Worm (Caenorhabditis elegans): Measurements from ENCODE around the gene ZC155.2.

ZC155.2 gene

DNA sequence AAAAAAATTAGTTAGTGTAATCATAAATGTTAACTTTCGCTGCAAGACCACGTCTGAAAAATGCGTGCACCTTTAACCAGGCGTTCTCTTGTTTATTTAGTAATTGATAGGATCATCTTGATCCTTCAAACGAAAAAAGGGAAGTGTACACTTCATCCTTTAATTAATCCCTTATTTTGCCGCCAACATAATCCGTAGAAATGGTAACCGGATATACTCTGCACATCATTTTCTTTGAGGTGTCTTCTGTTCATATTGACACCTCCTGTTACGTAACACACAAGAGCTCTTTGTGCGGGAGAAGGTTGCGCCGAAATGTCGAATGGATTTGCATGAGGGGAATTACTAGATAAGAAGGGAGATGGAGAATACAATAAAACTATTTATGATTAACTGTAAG is 29.9 kb downstream of the ZC155.2 start:
- TF ChIP-seq ceh-16 (tag; optimal IDR thresholded peaks at IDR 0.05) (no peak), ztf-1 (GFP tag; conservative IDR thresholded peaks at IDR 0.05) (no peak), lin-39 (tag; optimal IDR thresholded peaks at IDR 0.05) (no peak), ceh-82 (tag; optimal IDR thresholded peaks at IDR 0.05) (no peak), mdl-1 (tag; optimal IDR thresholded peaks at IDR 0.05) (no peak), nhr-25 (tag; optimal IDR thresholded peaks at IDR 0.05) (no peak), dmd-4 (tag; optimal IDR thresholded peaks at IDR 0.05) (no peak), fos-1 (tag; optimal IDR thresholded peaks at IDR 0.05) (no peak), blmp-1 (tag; optimal IDR thresholded peaks at IDR 0.05; ENCODE audit: insufficient read depth) (no peak), nhr-129 (tag; optimal IDR thresholded peaks at IDR 0.05) (no peak), ama-1 (optimal IDR thresholded peaks at IDR 0.05) (no peak), nhr-237 (tag; optimal IDR thresholded peaks at IDR 0.05) (no peak), nhr-12 (tag; optimal IDR thresholded peaks at IDR 0.05) (no peak), lsy-2 (tag; optimal IDR thresholded peaks at IDR 0.05) (no peak)

DNA sequence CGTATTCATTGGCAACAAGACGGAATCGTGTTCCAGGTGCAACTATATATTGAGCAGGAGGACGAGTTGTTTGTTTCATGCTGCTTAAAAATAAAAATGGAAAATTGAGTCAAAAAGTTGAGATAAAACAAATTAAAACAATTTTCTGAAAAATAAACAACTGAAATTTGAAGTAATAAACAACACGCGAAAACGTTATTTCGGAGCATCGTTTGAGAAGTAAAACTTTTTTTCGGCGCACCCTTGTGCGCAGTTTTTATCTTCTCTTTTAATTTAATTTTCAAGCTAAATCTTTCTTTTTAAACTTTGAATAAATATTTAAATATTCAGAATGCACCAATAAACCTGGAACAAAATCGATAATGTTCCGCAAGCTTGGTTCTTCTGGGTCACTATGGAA is 35.3 kb downstream of the ZC155.2 start, which contains the start of the genes sumv-1 and gop-1:
TSS of gene sumv-1 (minus strand) at position 80 of the 400 bp plus-strand sequence.
TSS of gene gop-1 (plus strand) at position 331 of the 400 bp plus-strand sequence.
- no peak for TF ChIP-seq nhr-237 (tag; optimal IDR thresholded peaks at IDR 0.05)
- TF ChIP-seq nhr-21 (tag; optimal IDR thresholded peaks at IDR 0.05): no peak
- no peak for TF ChIP-seq ceh-16 (tag; optimal IDR thresholded peaks at IDR 0.05)

DNA sequence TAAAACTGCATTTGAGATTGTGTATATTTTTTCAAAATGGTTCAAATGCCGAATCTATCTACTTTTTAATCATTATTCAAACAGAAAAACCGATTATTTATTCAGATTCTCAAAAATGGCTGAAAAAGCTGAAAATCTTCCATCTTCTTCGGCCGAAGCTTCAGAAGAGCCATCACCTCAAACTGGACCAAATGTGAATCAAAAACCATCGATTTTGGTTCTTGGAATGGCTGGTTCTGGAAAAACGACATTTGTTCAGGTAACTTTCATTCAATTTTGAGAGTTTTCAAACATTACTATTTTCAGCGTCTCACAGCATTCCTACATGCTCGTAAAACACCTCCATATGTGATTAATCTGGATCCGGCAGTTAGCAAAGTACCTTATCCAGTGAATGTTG is 40.1 kb downstream of the ZC155.2 start, which contains the start of gene gop-2:
TSS of gene gop-2 (plus strand) at position 106 of the 400 bp plus-strand sequence.
- TF ChIP-seq elt-1 (tag; optimal IDR thresholded peaks at IDR 0.05) (no peak), zag-1 (tag; optimal IDR thresholded peaks at IDR 0.05) (no peak), ama-1 (optimal IDR thresholded peaks at IDR 0.05) (no peak), egl-27 (tag; optimal IDR thresholded peaks at IDR 0.05) (no peak), lsy-2 (tag; optimal IDR thresholded peaks at IDR 0.05) (no peak), nhr-23 (tag; optimal IDR thresholded peaks at IDR 0.05) (no peak), nhr-237 (tag; optimal IDR thresholded peaks at IDR 0.05) (no peak), lin-11 (tag; optimal IDR thresholded peaks at IDR 0.05) (no peak), nhr-129 (tag; optimal IDR thresholded peaks at IDR 0.05) (no peak), skn-1 (tag; optimal IDR thresholded peaks at IDR 0.05) (no peak)

DNA sequence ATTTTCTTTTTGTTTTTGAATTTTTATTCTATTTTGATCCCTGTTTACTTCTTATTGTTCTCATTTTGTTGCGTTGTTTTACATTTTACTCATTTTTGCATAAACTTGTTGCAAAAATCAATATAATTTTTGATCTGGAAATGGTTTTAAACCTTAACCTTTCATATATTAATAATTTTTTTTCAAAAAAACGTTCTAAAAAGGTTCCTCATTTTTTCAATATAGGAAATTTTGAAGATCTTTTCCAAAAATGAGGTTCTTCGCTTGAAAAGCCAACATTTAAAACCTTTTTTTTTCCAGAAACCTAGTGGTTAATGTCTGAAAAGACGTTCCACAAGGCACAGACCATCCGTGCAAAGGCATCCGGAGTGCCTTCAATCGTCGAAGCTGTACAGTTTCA is 41.6 kb downstream of the ZC155.2 start, which contains the start of gene gop-3:
TSS of gene gop-3 (plus strand) at position 301 of the 400 bp plus-strand sequence.
- TF ChIP-seq sma-3 (GFP tag; optimal IDR thresholded peaks at IDR 0.05) (no peak), peb-1 (tag; optimal IDR thresholded peaks at IDR 0.05) (no peak), F13H6.1 (tag; optimal IDR thresholded peaks at IDR 0.05) (no peak), ztf-4 (tag; optimal IDR thresholded peaks at IDR 0.05) (no peak), snpc-4 (tag; optimal IDR thresholded peaks at IDR 0.05) (no peak), mab-5 (tag; optimal IDR thresholded peaks at IDR 0.05) (no peak)

DNA sequence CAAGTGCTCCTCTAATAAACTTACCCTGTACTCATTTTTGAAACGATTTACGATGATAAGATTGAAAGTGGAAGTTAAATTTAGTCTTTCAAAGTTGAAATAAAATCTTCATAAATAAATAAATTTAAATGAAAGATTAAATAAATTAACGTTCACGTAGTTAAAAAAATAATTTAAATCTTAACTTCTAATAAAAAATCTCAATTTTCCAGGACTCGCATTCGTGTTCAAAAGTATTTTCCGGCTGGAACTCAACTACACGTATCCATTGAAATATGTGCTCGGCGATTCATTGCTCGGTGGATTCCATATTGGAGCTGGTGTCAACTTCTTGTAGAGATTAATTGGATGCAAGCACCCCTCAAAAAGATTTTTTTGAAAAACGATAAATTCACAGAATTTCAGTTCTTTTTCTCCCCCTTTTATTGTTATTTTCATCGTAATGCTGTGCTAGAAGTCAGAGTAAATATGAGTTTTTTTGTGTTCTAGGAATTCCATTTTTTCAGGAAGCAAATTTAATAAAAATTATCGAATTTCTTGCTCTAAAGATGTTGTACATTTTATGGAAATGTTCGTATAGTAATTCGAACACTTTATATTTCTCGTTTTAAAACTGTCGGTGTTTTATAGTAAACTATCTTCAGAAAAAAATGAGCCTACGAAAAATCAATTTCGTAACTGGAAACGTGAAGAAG is 44.7 kb downstream of the ZC155.2 start, which contains the start of the genes C34E10.9 and hap-1:
TSS of gene C34E10.9 (minus strand) at position 101 of the 695 bp plus-strand sequence.
TSS of gene hap-1 (plus strand) at position 645 of the 695 bp plus-strand sequence.
- no peak for TF ChIP-seq nhr-21 (tag; optimal IDR thresholded peaks at IDR 0.05)
- no peak for TF ChIP-seq aly-2 (tag; optimal IDR thresholded peaks at IDR 0.05)
- no peak for TF ChIP-seq alr-1 (tag; optimal IDR thresholded peaks at IDR 0.05)
- no peak for TF ChIP-seq ceh-16 (tag; optimal IDR thresholded peaks at IDR 0.05)
- TF ChIP-seq lin-13 (GFP tag; optimal IDR thresholded peaks at IDR 0.05): no peak
- no peak for TF ChIP-seq ZK546.5 (tag; optimal IDR thresholded peaks at IDR 0.05)
- TF ChIP-seq nhr-129 (tag; optimal IDR thresholded peaks at IDR 0.05): no peak
- no peak for TF ChIP-seq crh-2 (tag; optimal IDR thresholded peaks at IDR 0.05)

DNA sequence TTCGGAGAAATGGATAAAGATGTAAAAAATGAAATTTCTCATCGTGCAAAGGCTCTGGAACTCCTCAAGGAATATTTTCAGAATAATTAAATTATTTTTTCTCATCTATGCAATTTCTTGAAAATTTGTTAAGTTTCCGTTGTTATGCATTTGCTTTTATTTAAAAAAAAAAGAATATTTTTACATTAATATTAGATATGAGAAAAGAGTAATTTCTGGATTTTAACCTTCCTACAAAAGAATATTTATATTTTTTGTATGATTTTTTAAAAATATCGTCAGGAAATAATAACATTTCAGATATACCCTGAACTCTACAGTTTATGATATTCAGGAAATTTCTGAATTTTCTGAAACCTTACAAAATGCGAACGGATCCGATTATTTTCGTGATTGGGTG is 46.0 kb downstream of the ZC155.2 start, which contains the start of gene gro-1:
TSS of gene gro-1 (plus strand) at position 301 of the 400 bp plus-strand sequence.
- TF ChIP-seq nhr-237 (tag; optimal IDR thresholded peaks at IDR 0.05): no peak
- TF ChIP-seq gmeb-1 (tag; optimal IDR thresholded peaks at IDR 0.05): no peak
- TF ChIP-seq sma-9 (GFP tag; optimal IDR thresholded peaks at IDR 0.05): no peak
- TF ChIP-seq sma-9 (tag; optimal IDR thresholded peaks at IDR 0.05): no peak
- no peak for TF ChIP-seq peb-1 (tag; optimal IDR thresholded peaks at IDR 0.05)
- TF ChIP-seq R02D3.7 (tag; optimal IDR thresholded peaks at IDR 0.05): no peak
- no peak for TF ChIP-seq nhr-6 (tag; optimal IDR thresholded peaks at IDR 0.05)
- TF ChIP-seq lsy-2 (tag; optimal IDR thresholded peaks at IDR 0.05): no peak
- no peak for TF ChIP-seq ama-1 (optimal IDR thresholded peaks at IDR 0.05)
- TF ChIP-seq unc-62 (GFP tag; optimal IDR thresholded peaks at IDR 0.05): no peak
- no peak for TF ChIP-seq nhr-11 (tag; optimal IDR thresholded peaks at IDR 0.05)
- no peak for TF ChIP-seq blmp-1 (tag; optimal IDR thresholded peaks at IDR 0.05; ENCODE audit: insufficient read depth)
- TF ChIP-seq zag-1 (tag; optimal IDR thresholded peaks at IDR 0.05): no peak
- TF ChIP-seq mab-5 (tag; optimal IDR thresholded peaks at IDR 0.05): no peak
- no peak for TF ChIP-seq fos-1 (tag; optimal IDR thresholded peaks at IDR 0.05)
- no peak for TF ChIP-seq aly-2 (tag; optimal IDR thresholded peaks at IDR 0.05)
